ENCODE assay signal across 1 fruit fly cellular context in the genomic region with DNA sequence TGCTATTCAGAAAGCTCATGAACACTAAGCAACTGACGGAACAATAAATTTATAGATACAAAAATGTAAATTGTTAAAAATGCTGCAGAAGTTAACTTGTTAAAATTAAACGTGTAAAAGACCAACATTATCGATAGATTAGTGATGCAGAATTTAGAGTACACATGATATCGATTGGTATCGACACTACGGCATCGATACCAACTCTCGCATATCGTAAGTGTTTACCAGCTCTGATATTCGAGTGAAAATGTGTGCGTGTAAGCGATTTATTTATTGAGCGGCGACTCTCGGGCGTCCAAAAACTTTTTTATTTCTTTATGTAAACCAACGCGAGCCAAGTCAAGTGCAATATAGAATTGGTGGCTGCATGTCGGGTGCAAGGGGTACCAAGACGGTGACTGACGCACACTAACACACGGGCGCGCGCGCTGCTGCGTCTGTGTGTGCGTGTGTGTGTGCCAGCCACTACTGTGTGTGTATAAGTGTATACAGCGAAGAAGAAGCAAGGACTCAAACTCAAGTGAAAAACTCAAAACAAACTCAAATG.
TF ChIP-seq lines count a peak whose summit lies in the region.

A gene (plus strand): TSS at position 20 of the 550 bp plus-strand sequence.

TF ChIP-seq in whole organism, embryonic, 481 proteins besides CTCF, POLR2A, EP300 and RAD21 (continued from another document):
- peak; percentile 93 for TF ChIP-seq CG16813 (GFP tag; IDR thresholded peaks at IDR 0.05; lab: Robert Waterston, UW; ENCODE audit: partially characterized antibody)
- no peak for TF ChIP-seq tin (GFP tag; optimal IDR thresholded peaks at IDR 0.05; lab: Kevin White, UChicago)
- no peak for TF ChIP-seq peb (GFP tag; IDR thresholded peaks at IDR 0.05; lab: Robert Waterston, UW)
- TF ChIP-seq CG1529 (GFP tag; optimal IDR thresholded peaks at IDR 0.05; lab: Kevin White, UChicago): no peak
- TF ChIP-seq Dref (GFP tag; IDR thresholded peaks at IDR 0.05; lab: Robert Waterston, UW): peak; percentile 93
- peak; percentile 85 for TF ChIP-seq Doc3 (GFP tag; IDR thresholded peaks at IDR 0.05; lab: Robert Waterston, UW; ENCODE audit: partially characterized antibody)
- no peak for TF ChIP-seq PHDP (tag; optimal IDR thresholded peaks at IDR 0.05; lab: Kevin White, UChicago)
- TF ChIP-seq fd3F (GFP tag; optimal IDR thresholded peaks at IDR 0.05; lab: Kevin White, UChicago): no peak
- TF ChIP-seq CG2712 (tag; optimal IDR thresholded peaks at IDR 0.05; lab: Kevin White, UChicago): peak; percentile 24
- no peak for TF ChIP-seq Hsf (GFP tag; optimal IDR thresholded peaks at IDR 0.05; lab: Kevin White, UChicago)
- TF ChIP-seq HLH54F (GFP tag; optimal IDR thresholded peaks at IDR 0.05; lab: Kevin White, UChicago): no peak
- no peak for TF ChIP-seq her (GFP tag; optimal IDR thresholded peaks at IDR 0.05; lab: Kevin White, UChicago)
- TF ChIP-seq sqz (GFP tag; optimal IDR thresholded peaks at IDR 0.05; lab: Kevin White, UChicago): no peak
- TF ChIP-seq CG3995 (GFP tag; optimal IDR thresholded peaks at IDR 0.05; lab: Kevin White, UChicago): no peak
- TF ChIP-seq CG5245 (GFP tag; optimal IDR thresholded peaks at IDR 0.05; lab: Kevin White, UChicago): no peak
- no peak for TF ChIP-seq insv (GFP tag; optimal IDR thresholded peaks at IDR 0.05; lab: Kevin White, UChicago)
- TF ChIP-seq CG8388 (GFP tag; optimal IDR thresholded peaks at IDR 0.05; lab: Kevin White, UChicago): no peak
